Worm (Caenorhabditis elegans) whole organism, early embryonic: ENCODE results near the gene W01D2.1.

Source experiments
- ama-1 ChIP-seq: fragments of 150-350 bp; optimal IDR thresholded peaks from 2 replicates; lab custom pipeline; 2014
- ceh-36 ChIP-seq: sonication (generic microtip); optimal IDR thresholded peaks from 2 replicates; lab custom pipeline; 2016; ENCODE audit warnings: missing genetic modification characterization, inconsistent platforms, missing compliant biosample characterization
- scrt-1 ChIP-seq: fragments of 200-800 bp; sonication (Bioruptor generic); IDR thresholded peaks from 2 replicates; pipeline ENCODE4 v1.3.6; 2022; ENCODE audit warnings: missing genetic modification characterization, missing compliant biosample characterization

DNA sequence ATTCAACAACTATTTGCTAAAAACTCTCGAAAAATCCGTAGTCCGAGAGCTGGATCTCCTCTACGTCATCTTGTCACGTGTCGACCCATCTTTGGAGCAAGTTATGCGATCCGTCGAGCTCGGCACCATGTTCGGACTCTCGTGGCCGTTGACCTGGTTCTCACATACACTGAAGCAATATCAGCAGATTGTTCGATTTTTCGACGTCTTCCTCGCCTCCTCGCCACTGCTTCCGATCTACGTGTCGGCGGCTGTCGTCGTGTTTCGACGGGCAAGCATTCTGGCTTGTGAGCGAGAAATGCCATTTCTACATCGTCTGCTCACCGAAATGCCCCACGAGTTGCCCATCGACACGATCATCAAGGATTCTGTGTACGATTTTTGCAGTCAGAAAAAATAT, 16.0 kb upstream of the W01D2.1 start:
- TF ChIP-seq scrt-1 (GFP tag; lab: Robert Waterston, UW): no peak
- TF ChIP-seq ama-1 (lab: Kevin White, UChicago): no peak
- TF ChIP-seq ceh-36 (tag; lab: Kevin White, UChicago): no peak
